Worm (Caenorhabditis elegans) whole organism, midembryonic: ENCODE results near the gene nhr-257.
"Not testable (repeated sequence)": the region's sequence is repeated elsewhere in the genome, so short reads cannot be mapped to it uniquely, and the experiment has no call there.

ENCODE experiments used
- T22C8.4 ChIP-seq: fragments of 200-800 bp; sonication (Bioruptor generic); IDR thresholded peaks from 2 replicates; pipeline ENCODE4 v1.3.6; 2022; ENCODE audit warnings: missing genetic modification characterization, missing compliant biosample characterization
- cog-1 ChIP-seq: sonication (generic microtip); optimal IDR thresholded peaks from 2 replicates; lab custom pipeline; 2016; ENCODE audit warnings: missing genetic modification characterization, missing compliant biosample characterization
- flt-1 ChIP-seq: fragments of 200-800 bp; sonication (Bioruptor generic); IDR thresholded peaks from 2 replicates; pipeline ENCODE4 v1.3.6; 2022; ENCODE audit warnings: missing genetic modification characterization, missing compliant biosample characterization
- klf-2 ChIP-seq: fragments of 200-800 bp; sonication (Bioruptor generic); conservative IDR thresholded peaks from 2 replicates; pipeline ENCODE4 v1.3.6; 2022; ENCODE audit warnings: missing genetic modification reagents, missing genetic modification characterization, missing compliant biosample characterization
- med-1 ChIP-seq: sonication (generic microtip); optimal IDR thresholded peaks from 2 replicates; lab custom pipeline; 2017; ENCODE audit warnings: missing genetic modification characterization, mild to moderate bottlenecking, missing compliant biosample characterization, antibody characterized with exemption, missing genetic modification reagents; ENCODE audit not compliant: insufficient read depth
- ref-1 ChIP-seq: fragments of 200-800 bp; sonication (Bioruptor generic); conservative IDR thresholded peaks from 2 replicates; pipeline ENCODE4 v1.3.6; 2022; ENCODE audit warnings: missing genetic modification reagents, missing genetic modification characterization, missing compliant biosample characterization
- tab-1 ChIP-seq: fragments of 200-800 bp; sonication (Bioruptor generic); IDR thresholded peaks from 2 replicates; pipeline ENCODE4 v1.3.6; 2022; ENCODE audit warnings: missing genetic modification characterization, missing compliant biosample characterization
- ztf-23 ChIP-seq: fragments of 200-800 bp; sonication (Bioruptor generic); IDR thresholded peaks from 2 replicates; pipeline ENCODE4 v1.3.6; 2022; ENCODE audit warnings: missing genetic modification reagents, missing genetic modification characterization, missing compliant biosample characterization
- ztf-29 ChIP-seq: fragments of 200-800 bp; sonication (Bioruptor generic); IDR thresholded peaks from 2 replicates; pipeline ENCODE4 v1.3.6; 2022; ENCODE audit warnings: missing genetic modification reagents, missing genetic modification characterization, missing compliant biosample characterization

Gene nhr-257

ce11 chrII:3816251-3816849 lies 36.4 kb upstream of the nhr-257 start, which contains the start of gene fbxa-24:
Gene fbxa-24 (plus strand): TSS chrII:3816526.
- not testable (repeated sequence) for TF ChIP-seq ztf-29 (GFP tag; lab: Robert Waterston, UW); cog-1; flt-1

DNA sequence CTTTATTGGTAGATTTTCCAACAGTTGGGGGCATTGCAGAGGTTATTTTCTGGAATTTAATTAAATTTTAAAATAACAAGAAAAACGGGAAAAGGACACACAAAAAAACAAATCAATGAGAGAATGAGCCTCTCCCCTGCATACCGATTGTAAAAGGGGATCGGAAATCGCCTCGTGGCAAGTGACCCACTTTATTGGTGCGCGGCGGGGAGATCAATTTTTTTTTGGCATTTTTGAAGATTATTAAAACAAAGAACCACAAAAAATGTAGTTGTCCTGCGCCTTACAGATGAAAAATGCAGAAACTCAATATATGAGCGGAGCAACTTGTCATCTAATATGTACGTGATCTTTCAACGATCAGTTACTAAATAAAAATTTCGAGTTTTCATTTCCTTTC lies 31.5 kb upstream of the nhr-257 start, which contains the start of gene F54D10.7:
Gene F54D10.7, minus strand, starts transcription at position 49 of the 400 bp plus-strand sequence.
- no peak for TF ChIP-seq ztf-29 (GFP tag; lab: Robert Waterston, UW)
- no peak for TF ChIP-seq flt-1
- TF ChIP-seq ref-1 (GFP tag; lab: Robert Waterston, UW), result no peak
- TF ChIP-seq klf-2 (GFP tag; lab: Robert Waterston, UW), result no peak
- no peak for TF ChIP-seq ztf-23 (GFP tag; lab: Robert Waterston, UW)
- TF ChIP-seq med-1, result no peak
- no peak for TF ChIP-seq T22C8.4 (GFP tag; lab: Robert Waterston, UW)
- no peak for TF ChIP-seq tab-1
- TF ChIP-seq cog-1, result no peak

ce11 chrII:3823855-3824254 lies 28.9 kb upstream of the nhr-257 start, which contains the start of gene skr-15:
Gene skr-15 (plus strand): TSS chrII:3824155.
- TF ChIP-seq tab-1 (no peak), ztf-29 (GFP tag; lab: Robert Waterston, UW) (no peak), flt-1 (no peak), med-1 (no peak), ref-1 (GFP tag; lab: Robert Waterston, UW) (no peak), ztf-23 (GFP tag; lab: Robert Waterston, UW) (no peak)

ce11 chrII:3827801-3828200 lies 25.0 kb upstream of the nhr-257 start, which contains the start of gene F54D10.8:
Gene F54D10.8 (minus strand): TSS chrII:3827901.
- TF ChIP-seq med-1, result no peak
- no peak for TF ChIP-seq ztf-29 (GFP tag; lab: Robert Waterston, UW)
- TF ChIP-seq ztf-23 (GFP tag; lab: Robert Waterston, UW), result no peak
- no peak for TF ChIP-seq T22C8.4 (GFP tag; lab: Robert Waterston, UW)
- TF ChIP-seq ref-1 (GFP tag; lab: Robert Waterston, UW), result no peak
- TF ChIP-seq klf-2 (GFP tag; lab: Robert Waterston, UW), result no peak
- TF ChIP-seq tab-1, result no peak
- no peak for TF ChIP-seq cog-1
- no peak for TF ChIP-seq flt-1

ce11 chrII:3829623-3830022 lies 23.1 kb upstream of the nhr-257 start:
- TF ChIP-seq ref-1 (GFP tag; lab: Robert Waterston, UW), result no peak
- TF ChIP-seq ztf-29 (GFP tag; lab: Robert Waterston, UW), result no peak
- TF ChIP-seq T22C8.4 (GFP tag; lab: Robert Waterston, UW), result no peak
- no peak for TF ChIP-seq klf-2 (GFP tag; lab: Robert Waterston, UW)
- TF ChIP-seq tab-1, result no peak
- no peak for TF ChIP-seq cog-1
- TF ChIP-seq flt-1, result no peak
- TF ChIP-seq med-1, result no peak
- TF ChIP-seq ztf-23 (GFP tag; lab: Robert Waterston, UW), result no peak

- TF ChIP-seq ref-1 (GFP tag; lab: Robert Waterston, UW) (no peak), klf-2 (GFP tag; lab: Robert Waterston, UW) (no peak), ztf-29 (GFP tag; lab: Robert Waterston, UW) (no peak), ztf-23 (GFP tag; lab: Robert Waterston, UW) (no peak), cog-1 (no peak), med-1 (no peak), flt-1 (no peak)
Measured at ce11 chrII:3832383-3832782, 20.4 kb upstream of the nhr-257 start, which contains the start of gene F54D10.9. Gene F54D10.9 (minus strand): TSS chrII:3832483.

DNA sequence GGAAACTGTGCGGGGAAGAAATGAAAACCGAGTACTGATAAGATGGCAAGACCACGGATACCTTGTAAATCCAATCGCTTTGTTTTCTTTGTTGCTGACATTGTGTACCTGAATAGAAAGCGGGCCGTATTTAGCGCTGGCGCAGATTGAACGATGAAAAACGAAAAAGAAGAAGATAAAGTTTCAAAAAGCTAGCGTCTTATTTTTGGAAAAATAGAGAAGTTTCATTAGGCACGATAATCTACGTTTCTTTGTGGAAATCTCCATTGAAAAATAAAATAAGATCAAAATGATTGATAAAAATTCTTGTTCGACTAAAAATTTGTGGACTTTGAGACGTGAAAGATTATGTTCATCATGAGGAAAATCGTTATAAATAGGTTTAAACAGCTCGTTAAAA lies 16.8 kb upstream of the nhr-257 start, which contains the start of gene oac-4:
Gene oac-4, minus strand, starts transcription at position 101 of the 400 bp plus-strand sequence.
- TF ChIP-seq flt-1, result no peak
- no peak for TF ChIP-seq ztf-23 (GFP tag; lab: Robert Waterston, UW)
- TF ChIP-seq med-1, result no peak
- no peak for TF ChIP-seq tab-1
- no peak for TF ChIP-seq ztf-29 (GFP tag; lab: Robert Waterston, UW)
- TF ChIP-seq cog-1, result no peak
- no peak for TF ChIP-seq klf-2 (GFP tag; lab: Robert Waterston, UW)
- TF ChIP-seq T22C8.4 (GFP tag; lab: Robert Waterston, UW), result no peak
- no peak for TF ChIP-seq ref-1 (GFP tag; lab: Robert Waterston, UW)

- TF ChIP-seq flt-1 (no peak), ztf-23 (GFP tag; lab: Robert Waterston, UW) (no peak), tab-1 (no peak)
Measured at ce11 chrII:3839562-3839961, 13.2 kb upstream of the nhr-257 start, which contains the start of gene C17A2.4. Gene C17A2.4 (plus strand): TSS chrII:3839862.

DNA sequence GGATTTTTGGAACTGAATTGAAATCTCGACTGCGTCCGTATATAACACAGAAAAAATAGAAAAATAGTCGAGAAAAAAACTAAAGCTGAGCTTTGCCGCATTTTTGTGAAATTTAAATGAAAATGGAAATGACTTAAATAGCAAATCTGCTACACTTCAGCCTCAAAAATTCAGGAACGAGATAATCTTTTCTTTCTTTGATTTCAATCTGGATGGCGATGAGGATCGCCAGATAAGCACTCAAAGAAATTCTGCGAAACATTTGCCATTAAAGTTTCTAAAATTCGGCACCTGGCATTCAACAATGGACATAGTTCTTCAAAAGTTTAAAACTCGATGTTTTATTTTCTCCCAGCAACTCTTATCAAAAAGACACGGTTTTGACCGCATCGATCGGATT lies 9.4 kb upstream of the nhr-257 start, which contains the start of the genes C17A2.7 and C17A2.3:
Gene C17A2.7, minus strand, starts transcription at position 101 of the 400 bp plus-strand sequence.
Gene C17A2.3, plus strand, starts transcription at position 305 of the 400 bp plus-strand sequence.
- TF ChIP-seq ref-1 (GFP tag; lab: Robert Waterston, UW) (no peak), tab-1 (no peak), ztf-29 (GFP tag; lab: Robert Waterston, UW) (no peak), med-1 (no peak), T22C8.4 (GFP tag; lab: Robert Waterston, UW) (no peak), flt-1 (no peak), ztf-23 (GFP tag; lab: Robert Waterston, UW) (no peak)

ce11 chrII:3846028-3846427 lies 6.7 kb upstream of the nhr-257 start, which contains the start of gene C17A2.2:
Gene C17A2.2 (plus strand): TSS chrII:3846328.
- TF ChIP-seq ztf-23 (GFP tag; lab: Robert Waterston, UW) (no peak), cog-1 (no peak), med-1 (no peak), tab-1 (no peak), ref-1 (GFP tag; lab: Robert Waterston, UW) (no peak), flt-1 (no peak), T22C8.4 (GFP tag; lab: Robert Waterston, UW) (no peak), ztf-29 (GFP tag; lab: Robert Waterston, UW) (no peak), klf-2 (GFP tag; lab: Robert Waterston, UW) (no peak)
